Fruit fly (Drosophila melanogaster) whole organism, prepupa: ENCODE results near the gene CG13794.

ENCODE experiments used
- Blimp-1 ChIP-seq: fragments of 200-800 bp; sonication (Bioruptor generic); optimal IDR thresholded peaks from 3 replicates; lab custom pipeline; 2017; ENCODE audit warnings: missing biosample characterization, missing genetic modification characterization, mild to moderate bottlenecking, moderate library complexity, missing genetic modification reagents
- CG10669 ChIP-seq: fragments of 200-800 bp; sonication (Bioruptor generic); optimal IDR thresholded peaks from 3 replicates; lab custom pipeline; 2018; ENCODE audit warnings: missing biosample characterization, mild to moderate bottlenecking, missing genetic modification characterization, moderate library complexity
- CG11902 ChIP-seq: fragments of 200-800 bp; sonication (Bioruptor generic); optimal IDR thresholded peaks from 3 replicates; lab custom pipeline; 2016; ENCODE audit warnings: missing biosample characterization, missing genetic modification characterization
- CG15336 ChIP-seq: fragments of 200-800 bp; sonication (Bioruptor generic); IDR thresholded peaks from 2 replicates; pipeline ENCODE4 v1.3.6; 2022; ENCODE audit warnings: missing biosample characterization, missing genetic modification characterization
- CG16779 ChIP-seq: fragments of 200-800 bp; sonication (Bioruptor generic); optimal IDR thresholded peaks from 3 replicates; lab custom pipeline; 2017; ENCODE audit warnings: missing biosample characterization, mild to moderate bottlenecking, missing genetic modification characterization
- CG32006 ChIP-seq: fragments of 200-800 bp; sonication (Bioruptor generic); optimal IDR thresholded peaks from 3 replicates; lab custom pipeline; 2017; ENCODE audit warnings: missing biosample characterization, mild to moderate bottlenecking, missing genetic modification characterization
- CG34406 ChIP-seq: fragments of 200-800 bp; sonication (Bioruptor generic); optimal IDR thresholded peaks from 3 replicates; lab custom pipeline; 2016; ENCODE audit warnings: missing biosample characterization, missing genetic modification characterization
- CG6276 ChIP-seq: fragments of 200-800 bp; sonication (Bioruptor generic); optimal IDR thresholded peaks from 2 replicates; lab custom pipeline; 2017; ENCODE audit warnings: missing biosample characterization, mild to moderate bottlenecking, missing genetic modification characterization
- CG6792 ChIP-seq: fragments of 200-800 bp; sonication (Bioruptor generic); optimal IDR thresholded peaks from 3 replicates; lab custom pipeline; 2016; ENCODE audit warnings: missing biosample characterization, missing genetic modification characterization
- CG6854 ChIP-seq: fragments of 200-800 bp; sonication (Bioruptor generic); optimal IDR thresholded peaks from 2 replicates; lab custom pipeline; 2017; ENCODE audit warnings: missing biosample characterization, mild to moderate bottlenecking, missing genetic modification characterization
- CG7368 ChIP-seq: fragments of 200-800 bp; sonication (Bioruptor generic); optimal IDR thresholded peaks from 3 replicates; lab custom pipeline; 2016; ENCODE audit warnings: missing biosample characterization, missing genetic modification characterization
- CG8319 ChIP-seq: fragments of 200-800 bp; sonication (Bioruptor generic); optimal IDR thresholded peaks from 3 replicates; lab custom pipeline; 2016; ENCODE audit warnings: missing biosample characterization, missing genetic modification characterization
- CG8632 ChIP-seq: fragments of 200-800 bp; sonication (Bioruptor generic); optimal IDR thresholded peaks from 3 replicates; lab custom pipeline; 2016; ENCODE audit warnings: missing biosample characterization, missing genetic modification characterization
- Eip75B ChIP-seq: fragments of 200-800 bp; sonication (Bioruptor generic); optimal IDR thresholded peaks from 3 replicates; lab custom pipeline; 2016; ENCODE audit warnings: missing biosample characterization, missing genetic modification characterization
- Eip78C ChIP-seq: fragments of 200-800 bp; sonication (Bioruptor generic); peaks from one replicate; lab custom pipeline; 2016; ENCODE audit warnings: missing biosample characterization, missing genetic modification characterization
- Eip93F ChIP-seq: fragments of 200-800 bp; sonication (Bioruptor generic); optimal IDR thresholded peaks from 2 replicates; lab custom pipeline; 2016; ENCODE audit warnings: missing biosample characterization, mild to moderate bottlenecking, missing genetic modification characterization
- Ets21C ChIP-seq: fragments of 200-800 bp; sonication (Bioruptor generic); optimal IDR thresholded peaks from 3 replicates; lab custom pipeline; 2016; ENCODE audit warnings: missing biosample characterization, missing genetic modification characterization
- Hr4 ChIP-seq: fragments of 200-800 bp; sonication (Bioruptor generic); optimal IDR thresholded peaks from 3 replicates; lab custom pipeline; 2016; ENCODE audit warnings: missing biosample characterization, missing genetic modification characterization
- OdsH ChIP-seq: fragments of 200-800 bp; sonication (Bioruptor generic); optimal IDR thresholded peaks from 3 replicates; lab custom pipeline; 2016; ENCODE audit warnings: missing biosample characterization, missing genetic modification characterization
- Smox ChIP-seq: fragments of 200-800 bp; sonication (Bioruptor generic); optimal IDR thresholded peaks from 3 replicates; lab custom pipeline; 2016; ENCODE audit warnings: missing biosample characterization, missing genetic modification characterization
- Sox102F ChIP-seq: fragments of 200-800 bp; sonication (Bioruptor generic); optimal IDR thresholded peaks from 2 replicates; lab custom pipeline; 2016; ENCODE audit warnings: missing biosample characterization, mild to moderate bottlenecking, missing genetic modification characterization
- Sox14 ChIP-seq: fragments of 200-800 bp; sonication (Bioruptor generic); optimal IDR thresholded peaks from 3 replicates; lab custom pipeline; 2016; ENCODE audit warnings: missing biosample characterization, missing genetic modification characterization
- Sox15 ChIP-seq: fragments of 200-800 bp; sonication (Bioruptor generic); optimal IDR thresholded peaks from 3 replicates; lab custom pipeline; 2016; ENCODE audit warnings: missing biosample characterization, missing genetic modification characterization
- eg ChIP-seq: fragments of 200-800 bp; sonication (Bioruptor generic); IDR thresholded peaks from 3 replicates; pipeline ENCODE4 v1.3.6; 2022; ENCODE audit warnings: missing biosample characterization, missing genetic modification characterization
- fd85E ChIP-seq: fragments of 200-800 bp; sonication (Bioruptor generic); optimal IDR thresholded peaks from 3 replicates; lab custom pipeline; 2016; ENCODE audit warnings: missing biosample characterization, missing genetic modification characterization
- fkh ChIP-seq: fragments of 200-800 bp; sonication (Bioruptor generic); optimal IDR thresholded peaks from 3 replicates; lab custom pipeline; 2017; ENCODE audit warnings: missing biosample characterization, mild to moderate bottlenecking, missing genetic modification characterization, moderate library complexity
- pdm3 ChIP-seq: fragments of 200-800 bp; sonication (Bioruptor generic); optimal IDR thresholded peaks from 3 replicates; lab custom pipeline; 2016; ENCODE audit warnings: missing biosample characterization, missing genetic modification characterization
- ss ChIP-seq, 2 experiments: fragments of 200-800 bp; sonication (Bioruptor generic); optimal IDR thresholded peaks; 2 replicates in 1 of 2; 3 replicates in 1 of 2; lab custom pipeline; 2017 to 2018; ENCODE audit warnings: mild to moderate bottlenecking in 2 of 2, missing biosample characterization in 2 of 2, missing genetic modification characterization in 2 of 2, moderate library complexity in 1 of 2
- svp ChIP-seq: fragments of 200-800 bp; sonication (Bioruptor generic); peaks from one replicate; lab custom pipeline; 2016; ENCODE audit warnings: missing biosample characterization, missing genetic modification characterization
- vri ChIP-seq: fragments of 200-800 bp; sonication (Bioruptor generic); optimal IDR thresholded peaks from 3 replicates; lab custom pipeline; 2016; ENCODE audit warnings: missing biosample characterization, mild to moderate bottlenecking, missing genetic modification characterization

Gene CG13794

dm6 chr2L:7690961-7691360 lies 31.7 kb downstream of the CG13794 start, which contains the start of gene CG18585:
Gene CG18585 (minus strand): TSS chr2L:7691061.
- TF ChIP-seq Ets21C (GFP tag; lab: Kevin White, UChicago) (no peak), CG8319 (GFP tag; lab: Kevin White, UChicago) (no peak), Eip75B (no peak), OdsH (GFP tag; lab: Kevin White, UChicago) (no peak), Eip93F (no peak), CG8632 (GFP tag; lab: Kevin White, UChicago) (no peak), CG15336 (GFP tag; lab: Robert Waterston, UW) (no peak), pdm3 (GFP tag; lab: Kevin White, UChicago) (no peak)

- TF ChIP-seq vri (GFP tag; lab: Kevin White, UChicago), result no peak
- no peak for TF ChIP-seq CG10669 (GFP tag; lab: Kevin White, UChicago)
- TF ChIP-seq, all 60 proteins: peak for 0
Observed at dm6 chr2L:7690449-7690848, 32.2 kb downstream of the CG13794 start.

dm6 chr2L:7685290-7685689 lies 37.3 kb downstream of the CG13794 start:
- no peak for TF ChIP-seq CG34406 (GFP tag; lab: Kevin White, UChicago)
- TF ChIP-seq Hr4 (GFP tag; lab: Kevin White, UChicago), result no peak
- TF ChIP-seq Sox15 (GFP tag; lab: Kevin White, UChicago), result no peak
- peak; percentile 53 for TF ChIP-seq vri (GFP tag; lab: Kevin White, UChicago)
- no peak for TF ChIP-seq Blimp-1 (GFP tag; lab: Kevin White, UChicago)
- TF ChIP-seq CG8632 (GFP tag; lab: Kevin White, UChicago), result no peak
- no peak for TF ChIP-seq fd85E (GFP tag; lab: Kevin White, UChicago)
- TF ChIP-seq Sox14 (GFP tag; lab: Kevin White, UChicago), result no peak
- TF ChIP-seq svp (GFP tag; lab: Kevin White, UChicago), result peak; percentile 15

DNA sequence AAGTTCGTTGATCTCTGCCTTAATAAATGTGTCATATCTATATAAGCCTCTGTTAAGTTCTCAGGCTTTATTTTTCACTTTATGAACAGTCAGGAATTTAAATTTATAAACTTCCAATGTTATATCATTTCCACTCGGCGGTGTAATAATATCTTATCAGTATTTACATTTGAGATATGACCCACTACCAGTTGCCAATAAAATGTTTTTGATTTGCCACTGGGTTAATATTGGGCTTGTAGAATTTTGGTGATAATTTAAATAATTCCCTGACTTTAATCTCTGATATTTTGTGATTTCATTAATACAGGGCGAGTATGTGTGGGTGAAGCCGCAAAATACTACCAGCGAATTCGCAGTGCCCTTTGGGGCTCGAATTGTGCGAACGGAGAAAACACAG lies 42.3 kb downstream of the CG13794 start:
- TF ChIP-seq Smox (GFP tag; lab: Kevin White, UChicago) (no peak), fkh (GFP tag; lab: Kevin White, UChicago) (no peak), vri (GFP tag; lab: Kevin White, UChicago) (peak; percentile 0), CG6854 (GFP tag; lab: Kevin White, UChicago) (no peak), Eip93F (no peak)

- TF ChIP-seq Eip78C (peak; percentile 10), CG16779 (tag; lab: Kevin White, UChicago) (no peak), CG11902 (no peak), svp (GFP tag; lab: Kevin White, UChicago) (peak; percentile 74), CG32006 (GFP tag; lab: Kevin White, UChicago) (no peak), Sox102F (GFP tag; lab: Kevin White, UChicago) (no peak), CG6276 (GFP tag; lab: Kevin White, UChicago) (no peak), CG7368 (GFP tag; lab: Kevin White, UChicago) (no peak), ss (GFP tag; optimal IDR thresholded peaks at IDR 0.05; lab: Kevin White, UChicago) (no peak), Eip93F (peak; percentile 50), CG6792 (no peak), vri (GFP tag; lab: Kevin White, UChicago) (peak; percentile 92), fkh (GFP tag; lab: Kevin White, UChicago) (no peak), eg (no peak), CG34406 (GFP tag; lab: Kevin White, UChicago) (no peak)
Observed at dm6 chr2L:7678095-7678784, 44.4 kb downstream of the CG13794 start.

dm6 chr2L:7676982-7677381 lies 45.6 kb downstream of the CG13794 start:
- TF ChIP-seq ss (GFP tag; optimal IDR thresholded peaks at IDR 0.05; lab: Kevin White, UChicago), result no peak
- no peak for TF ChIP-seq CG7368 (GFP tag; lab: Kevin White, UChicago)
- TF ChIP-seq, all 60 proteins: peak for 0
